Fruit fly (Drosophila melanogaster) whole organism, embryonic: ENCODE results near the gene CG42366.
A peak's percentile ranks its signal among the peaks of the same experiment; 100 is the strongest.

Source experiments
- Bteb2 ChIP-seq: fragments of 200-800 bp; sonication (Bioruptor generic); optimal IDR thresholded peaks from 2 replicates; lab custom pipeline; 2016; ENCODE audit warnings: missing biosample characterization, missing genetic modification characterization
- CG10147 ChIP-seq: fragments of 200-800 bp; sonication (Bioruptor generic); optimal IDR thresholded peaks from 2 replicates; lab custom pipeline; 2019; ENCODE audit warnings: missing biosample characterization, mild to moderate bottlenecking, missing genetic modification characterization, moderate library complexity
- CG10267 ChIP-seq: fragments of 200-800 bp; sonication (Bioruptor generic); optimal IDR thresholded peaks from 2 replicates; lab custom pipeline; 2018; ENCODE audit warnings: missing biosample characterization, mild to moderate bottlenecking, missing genetic modification characterization, moderate library complexity
- CG10565 ChIP-seq: fragments of 200-800 bp; sonication (Bioruptor generic); optimal IDR thresholded peaks from 3 replicates; lab custom pipeline; 2016; ENCODE audit warnings: missing biosample characterization, mild to moderate bottlenecking, missing genetic modification characterization
- CG11093 ChIP-seq: fragments of 200-800 bp; sonication (Bioruptor generic); IDR thresholded peaks from 3 replicates; pipeline ENCODE4 v1.3.6; 2022; ENCODE audit warnings: missing biosample characterization, missing genetic modification characterization
- CG11560 ChIP-seq: fragments of 200-800 bp; sonication (Bioruptor generic); IDR thresholded peaks from 3 replicates; pipeline ENCODE4 v1.3.6; 2022; ENCODE audit warnings: missing biosample characterization, missing genetic modification characterization
- CG12659 ChIP-seq: fragments of 200-800 bp; sonication (Bioruptor generic); optimal IDR thresholded peaks from 3 replicates; lab custom pipeline; 2017; ENCODE audit warnings: mild to moderate bottlenecking, missing biosample characterization, missing genetic modification reagents, missing genetic modification characterization
- CG13775 ChIP-seq: fragments of 200-800 bp; sonication (Bioruptor generic); optimal IDR thresholded peaks from 3 replicates; lab custom pipeline; 2017; ENCODE audit warnings: missing biosample characterization, mild to moderate bottlenecking, missing genetic modification characterization
- CG1647 ChIP-seq: fragments of 200-800 bp; sonication (Bioruptor generic); optimal IDR thresholded peaks from 3 replicates; lab custom pipeline; 2016; ENCODE audit warnings: missing biosample characterization, missing genetic modification characterization
- CG17612 ChIP-seq: fragments of 200-800 bp; sonication (Bioruptor generic); IDR thresholded peaks from 2 replicates; pipeline ENCODE4 v1.3.6; 2022; ENCODE audit warnings: missing biosample characterization, missing genetic modification characterization
- CG17829 ChIP-seq: fragments of 200-800 bp; optimal IDR thresholded peaks from 2 replicates; lab custom pipeline; 2019; ENCODE audit warnings: missing biosample characterization, mild to moderate bottlenecking, missing genetic modification characterization, moderate library complexity
- CG1792 ChIP-seq: fragments of 200-800 bp; sonication (Bioruptor generic); optimal IDR thresholded peaks from 2 replicates; lab custom pipeline; 2016; ENCODE audit warnings: missing biosample characterization, missing genetic modification characterization
- CG30431 ChIP-seq: fragments of 200-800 bp; sonication (Bioruptor generic); optimal IDR thresholded peaks from 2 replicates; lab custom pipeline; 2017; ENCODE audit warnings: missing biosample characterization, missing genetic modification characterization
- CG3995 ChIP-seq: fragments of 200-800 bp; sonication (Bioruptor generic); optimal IDR thresholded peaks from 3 replicates; lab custom pipeline; 2016; ENCODE audit warnings: missing biosample characterization, missing genetic modification characterization
- CG42726 ChIP-seq: fragments of 200-800 bp; sonication (Bioruptor generic); IDR thresholded peaks from 2 replicates; pipeline ENCODE4 v1.3.6; 2022; ENCODE audit warnings: missing biosample characterization, missing genetic modification characterization; ENCODE audit not compliant: partially characterized antibody
- CG4820 ChIP-seq: fragments of 200-800 bp; sonication (Bioruptor generic); optimal IDR thresholded peaks from 3 replicates; lab custom pipeline; 2016; ENCODE audit warnings: missing biosample characterization, missing genetic modification characterization
- CG8944 ChIP-seq: fragments of 200-800 bp; sonication (Bioruptor generic); optimal IDR thresholded peaks from 3 replicates; lab custom pipeline; 2016; ENCODE audit warnings: missing biosample characterization, missing genetic modification characterization
- CG9797 ChIP-seq: fragments of 200-800 bp; sonication (Bioruptor generic); optimal IDR thresholded peaks from 3 replicates; lab custom pipeline; 2018; ENCODE audit warnings: missing biosample characterization, mild to moderate bottlenecking, missing genetic modification characterization
- CG9817 ChIP-seq: fragments of 200-800 bp; sonication (Bioruptor generic); optimal IDR thresholded peaks from 2 replicates; lab custom pipeline; 2018; ENCODE audit warnings: missing biosample characterization, mild to moderate bottlenecking, missing genetic modification characterization, moderate library complexity
- D ChIP-seq, 2 experiments: fragments of 200-800 bp in 1 of 2; fragments of >200 bp in 1 of 2; sonication (Bioruptor generic) in 1 of 2; optimal IDR thresholded peaks; 2 replicates in 1 of 2; 3 replicates in 1 of 2; lab custom pipeline; 2017; ENCODE audit warnings: mild to moderate bottlenecking in 1 of 2, missing biosample characterization in 1 of 2, missing genetic modification characterization in 1 of 2, missing genetic modification reagents in 1 of 2
- ERR ChIP-seq: fragments of 200-800 bp; sonication (Bioruptor generic); optimal IDR thresholded peaks from 2 replicates; lab custom pipeline; 2016; ENCODE audit warnings: missing biosample characterization, missing genetic modification characterization
- Eip74EF ChIP-seq, 2 experiments: fragments of 200-800 bp in 1 of 2; fragments of >200 bp in 1 of 2; sonication (Bioruptor generic) in 1 of 2; optimal IDR thresholded peaks; 2 replicates each; lab custom pipeline; 2017 to 2019; ENCODE audit warnings: missing biosample characterization in 2 of 2, missing genetic modification characterization in 2 of 2, mild to moderate bottlenecking in 1 of 2, moderate library complexity in 1 of 2
- GATAe ChIP-seq: fragments of 200-800 bp; sonication (Bioruptor generic); conservative IDR thresholded peaks from 2 replicates; pipeline ENCODE4 v1.3.6; 2022; ENCODE audit warnings: missing biosample characterization, missing genetic modification characterization
- H15 ChIP-seq: fragments of 200-800 bp; sonication (Bioruptor generic); IDR thresholded peaks from 3 replicates; pipeline ENCODE4 v1.3.6; 2022; ENCODE audit warnings: missing biosample characterization, missing genetic modification characterization
- HLH3B ChIP-seq: fragments of 200-800 bp; sonication (Bioruptor generic); IDR thresholded peaks from 2 replicates; pipeline ENCODE4 v1.3.6; 2022; ENCODE audit warnings: missing biosample characterization, missing genetic modification characterization
- Hey ChIP-seq: fragments of 200-800 bp; sonication (Bioruptor generic); optimal IDR thresholded peaks from 3 replicates; lab custom pipeline; 2018; ENCODE audit warnings: missing biosample characterization, mild to moderate bottlenecking, missing genetic modification characterization
- MESR4 ChIP-seq: fragments of 200-800 bp; sonication (Bioruptor generic); optimal IDR thresholded peaks from 2 replicates; lab custom pipeline; 2018; ENCODE audit warnings: missing biosample characterization, mild to moderate bottlenecking, missing genetic modification characterization, moderate library complexity
- Optix ChIP-seq: fragments of 200-800 bp; sonication (Bioruptor generic); IDR thresholded peaks from 3 replicates; pipeline ENCODE4 v1.3.6; 2022; ENCODE audit warnings: missing biosample characterization, missing genetic modification characterization
- Rx ChIP-seq: fragments of 200-800 bp; sonication (Bioruptor generic); IDR thresholded peaks from 2 replicates; pipeline ENCODE4 v1.3.6; 2022; ENCODE audit warnings: missing biosample characterization, missing genetic modification characterization
- Sox100B ChIP-seq: fragments of 200-800 bp; sonication (Bioruptor generic); optimal IDR thresholded peaks from 3 replicates; lab custom pipeline; 2018; ENCODE audit warnings: missing biosample characterization, mild to moderate bottlenecking, missing genetic modification characterization
- Sry-β ChIP-seq: fragments of 200-800 bp; sonication (Bioruptor generic); optimal IDR thresholded peaks from 2 replicates; lab custom pipeline; 2018; ENCODE audit warnings: missing biosample characterization, mild to moderate bottlenecking, missing genetic modification characterization, moderate library complexity
- Xrp1 ChIP-seq: fragments of 200-800 bp; sonication (Bioruptor generic); IDR thresholded peaks from 2 replicates; pipeline ENCODE4 v1.3.6; 2022; ENCODE audit warnings: missing biosample characterization, missing genetic modification characterization
- cato ChIP-seq: fragments of 200-800 bp; sonication (Bioruptor generic); optimal IDR thresholded peaks from 2 replicates; lab custom pipeline; 2016; ENCODE audit warnings: missing biosample characterization, missing genetic modification characterization, borderline replicate concordance
- caup ChIP-seq: fragments of 200-800 bp; sonication (Bioruptor generic); optimal IDR thresholded peaks from 3 replicates; lab custom pipeline; 2017; ENCODE audit warnings: missing biosample characterization, mild to moderate bottlenecking, missing genetic modification characterization, moderate library complexity; ENCODE audit not compliant: severe bottlenecking
- corto ChIP-seq: fragments of 200-800 bp; sonication (Bioruptor generic); optimal IDR thresholded peaks from 2 replicates; lab custom pipeline; 2016; ENCODE audit warnings: missing biosample characterization, mild to moderate bottlenecking, missing genetic modification characterization, moderate library complexity
- gro ChIP-seq: fragments of 200-800 bp; sonication (Bioruptor generic); optimal IDR thresholded peaks from 2 replicates; lab custom pipeline; 2016; ENCODE audit warnings: missing biosample characterization, missing genetic modification characterization
- gsb ChIP-seq: fragments of 200-800 bp; sonication (Bioruptor generic); IDR thresholded peaks from 2 replicates; pipeline ENCODE4 v1.3.6; 2022; ENCODE audit warnings: missing biosample characterization, missing genetic modification characterization
- hb ChIP-seq: fragments of 200-800 bp; sonication (Bioruptor generic); IDR thresholded peaks from 3 replicates; pipeline ENCODE4 v1.3.6; 2022; ENCODE audit warnings: missing biosample characterization, missing genetic modification characterization; ENCODE audit not compliant: partially characterized antibody
- kni ChIP-seq: fragments of 200-800 bp; sonication (Bioruptor generic); optimal IDR thresholded peaks from 3 replicates; lab custom pipeline; 2017; ENCODE audit warnings: mild to moderate bottlenecking, missing biosample characterization, missing genetic modification reagents, missing genetic modification characterization
- lab ChIP-seq: fragments of 200-800 bp; sonication (Bioruptor generic); optimal IDR thresholded peaks from 3 replicates; lab custom pipeline; 2017; ENCODE audit warnings: missing biosample characterization, missing genetic modification characterization, mild to moderate bottlenecking, moderate library complexity, missing genetic modification reagents
- nerfin-2 ChIP-seq: fragments of 200-800 bp; sonication (Bioruptor generic); IDR thresholded peaks from 2 replicates; pipeline ENCODE4 v1.3.6; 2022; ENCODE audit warnings: missing biosample characterization, missing genetic modification characterization; ENCODE audit not compliant: partially characterized antibody
- seq ChIP-seq: fragments of 200-800 bp; sonication (Bioruptor generic); IDR thresholded peaks from 2 replicates; pipeline ENCODE4 v1.3.6; 2022; ENCODE audit warnings: missing biosample characterization, missing genetic modification characterization
- so ChIP-seq: fragments of 200-800 bp; sonication (Bioruptor generic); IDR thresholded peaks from 3 replicates; pipeline ENCODE4 v1.3.6; 2022; ENCODE audit warnings: missing biosample characterization, missing genetic modification characterization
- sqz ChIP-seq: fragments of 200-800 bp; sonication (Bioruptor generic); optimal IDR thresholded peaks from 3 replicates; lab custom pipeline; 2018; ENCODE audit warnings: missing biosample characterization, mild to moderate bottlenecking, missing genetic modification characterization
- sr ChIP-seq: fragments of 200-800 bp; sonication (Bioruptor generic); IDR thresholded peaks from 3 replicates; pipeline ENCODE4 v1.3.6; 2022; ENCODE audit warnings: missing biosample characterization, missing genetic modification characterization
- vfl ChIP-seq: fragments of 200-800 bp; sonication (Bioruptor generic); optimal IDR thresholded peaks from 2 replicates; lab custom pipeline; 2016; ENCODE audit warnings: missing biosample characterization, missing genetic modification characterization
- wdn ChIP-seq: fragments of 200-800 bp; sonication (Bioruptor generic); IDR thresholded peaks from 2 replicates; pipeline ENCODE4 v1.3.6; 2022; ENCODE audit warnings: missing biosample characterization, missing genetic modification characterization
- zf30C ChIP-seq: fragments of 200-800 bp; sonication (Bioruptor generic); optimal IDR thresholded peaks from 3 replicates; lab custom pipeline; 2018; ENCODE audit warnings: missing biosample characterization, mild to moderate bottlenecking, missing genetic modification characterization
- zfh2 ChIP-seq: fragments of 200-800 bp; sonication (Bioruptor generic); optimal IDR thresholded peaks from 2 replicates; lab custom pipeline; 2016; ENCODE audit warnings: missing biosample characterization, missing genetic modification characterization

The CG42366 gene

dm6 chr2L:9954119-9954518 lies 29.2 kb downstream of the CG42366 start, which contains the start of the genes CG13126 and CG4709 (continued):
- no peak for TF ChIP-seq D (optimal IDR thresholded peaks at IDR 0.05; lab: Kevin White, UChicago)
- TF ChIP-seq D (GFP tag; optimal IDR thresholded peaks at IDR 0.05; lab: Kevin White, UChicago), result peak; percentile 87
- no peak for TF ChIP-seq zf30C (GFP tag; lab: Kevin White, UChicago)
- no peak for TF ChIP-seq kni (GFP tag; lab: Kevin White, UChicago)
- peak; percentile 88 for TF ChIP-seq CG10147 (GFP tag; lab: Kevin White, UChicago)
- peak; percentile 82 for TF ChIP-seq corto
- TF ChIP-seq lab (GFP tag; lab: Kevin White, UChicago), result peak; percentile 95
- peak; percentile 57 for TF ChIP-seq vfl (GFP tag; lab: Kevin White, UChicago)
- peak; percentile 80 for TF ChIP-seq H15 (GFP tag; lab: Robert Waterston, UW)
- TF ChIP-seq ERR (GFP tag; lab: Kevin White, UChicago), result no peak
- TF ChIP-seq sr, result no peak
- no peak; the same call in 1 of the 2 replicates for TF ChIP-seq GATAe
- TF ChIP-seq sqz (GFP tag; lab: Kevin White, UChicago), result peak; percentile 84
- TF ChIP-seq Bteb2, result peak; percentile 49
- peak; percentile 99 for TF ChIP-seq CG10267 (tag; lab: Kevin White, UChicago)
- TF ChIP-seq CG3995, result peak; percentile 80
- peak; percentile 0 for TF ChIP-seq gro
- TF ChIP-seq CG9797 (GFP tag; lab: Kevin White, UChicago), result peak; percentile 43
- TF ChIP-seq CG13775 (GFP tag; lab: Kevin White, UChicago), result peak; percentile 92
- TF ChIP-seq MESR4 (GFP tag; lab: Kevin White, UChicago), result peak; percentile 23
- peak; percentile 59 for TF ChIP-seq CG1647 (GFP tag; lab: Kevin White, UChicago)
- peak; percentile 88 for TF ChIP-seq CG4820 (GFP tag; lab: Kevin White, UChicago)
- TF ChIP-seq zfh2 (GFP tag; lab: Kevin White, UChicago), result peak; percentile 49
- TF ChIP-seq so (GFP tag; lab: Robert Waterston, UW), result peak; percentile 77; the same call in 2 of the 3 replicates
- TF ChIP-seq seq (GFP tag; lab: Robert Waterston, UW), result peak; percentile 66; the same call in 1 of the 2 replicates
- peak; percentile 70 for TF ChIP-seq cato
- TF ChIP-seq CG1792 (GFP tag; lab: Kevin White, UChicago), result peak; percentile 36
- peak; percentile 51 for TF ChIP-seq CG10565
- peak; percentile 85 for TF ChIP-seq CG11093
- TF ChIP-seq CG8944 (GFP tag; lab: Kevin White, UChicago), result peak; percentile 30
- TF ChIP-seq Sox100B (GFP tag; lab: Kevin White, UChicago), result peak; percentile 91
- TF ChIP-seq CG17829, result peak; percentile 97
- TF ChIP-seq CG12659 (GFP tag; lab: Kevin White, UChicago), result peak; percentile 90
- no peak for TF ChIP-seq nerfin-2 (GFP tag; lab: Robert Waterston, UW)
- peak; percentile 66; the same call in 2 of the 3 replicates for TF ChIP-seq Optix
- TF ChIP-seq Hey (tag; lab: Kevin White, UChicago), result no peak
- no peak for TF ChIP-seq hb (GFP tag; lab: Robert Waterston, UW)
- peak; percentile 68 for TF ChIP-seq gsb (GFP tag; lab: Robert Waterston, UW)
- TF ChIP-seq HLH3B (GFP tag; lab: Robert Waterston, UW), result peak; percentile 89
- TF ChIP-seq wdn (GFP tag; lab: Robert Waterston, UW), result peak; percentile 71; the same call in 1 of the 2 replicates
- peak; percentile 60 for TF ChIP-seq Rx (GFP tag; lab: Robert Waterston, UW)
- peak; percentile 84 for TF ChIP-seq CG9817 (tag; lab: Kevin White, UChicago)
- peak; percentile 61 for TF ChIP-seq Sry-β (GFP tag; lab: Kevin White, UChicago)
- 0 out of 2 replicates have a peak, but pooled peaks have one; percentile 30 for TF ChIP-seq CG17612
- TF ChIP-seq Eip74EF (GFP tag; optimal IDR thresholded peaks at IDR 0.05; lab: Kevin White, UChicago), result peak in 1 of 2 experiments; percentile 94
- no peak; the same call in 2 of the 3 replicates for TF ChIP-seq CG11560
- TF ChIP-seq CG42726 (GFP tag; lab: Robert Waterston, UW), result no peak
- TF ChIP-seq caup (GFP tag; lab: Kevin White, UChicago), result peak; percentile 90
- TF ChIP-seq Xrp1 (GFP tag; lab: Robert Waterston, UW), result peak; percentile 97
- peak; percentile 71 for TF ChIP-seq CG30431
